Fruit fly (Drosophila melanogaster): ENCODE data around the gene ND-PDSW.

DNA sequence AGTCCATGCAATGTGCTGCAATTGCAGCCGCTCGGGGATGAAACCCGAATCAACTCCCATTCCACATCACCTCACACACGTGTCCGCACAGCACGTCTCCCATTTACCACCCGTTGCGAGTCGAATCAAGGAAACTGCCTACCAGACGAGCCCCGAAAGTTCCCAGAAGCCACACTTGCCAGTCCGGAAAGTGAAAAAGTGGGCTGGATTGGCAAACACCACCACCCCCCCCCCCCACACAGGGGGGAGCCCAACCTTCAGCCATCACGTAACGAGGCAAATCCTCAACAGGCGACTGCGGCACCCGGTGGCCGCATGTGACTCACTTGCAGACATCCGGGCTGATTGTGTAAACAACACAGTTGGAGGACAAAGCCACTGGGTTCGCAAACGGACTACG lies 38.9 kb downstream of the ND-PDSW start:
- TF ChIP-seq CTCF (optimal IDR thresholded peaks at IDR 0.05) (no peak), CG8478 (optimal IDR thresholded peaks at IDR 0.05) (no peak)
